Fruit fly (Drosophila melanogaster): ENCODE measurements around the gene sens-2.
A peak's percentile ranks its signal among the peaks of the same experiment; 100 is the strongest.

sens-2 gene

dm6 chr2L:6841349-6841748 is 19.6 kb downstream of the sens-2 start:
- TF ChIP-seq sens (GFP tag) (peak; percentile 98), CG3163 (GFP tag; optimal IDR thresholded peaks at IDR 0.05) (peak; percentile 28), Vsx1 (GFP tag; optimal IDR thresholded peaks at IDR 0.05) (peak; percentile 30), disco-r (GFP tag; optimal IDR thresholded peaks at IDR 0.05) (peak; percentile 41), CG10462 (GFP tag; optimal IDR thresholded peaks at IDR 0.05) (peak; percentile 64), CG8281 (tag; optimal IDR thresholded peaks at IDR 0.05) (peak; percentile 28), CG34376 (GFP tag; optimal IDR thresholded peaks at IDR 0.05) (no peak), CG7271 (tag; optimal IDR thresholded peaks at IDR 0.05) (peak; percentile 66), CG15011 (GFP tag; optimal IDR thresholded peaks at IDR 0.05) (peak; percentile 11), CG18764 (GFP tag; optimal IDR thresholded peaks at IDR 0.05) (peak; percentile 45), fu2 (GFP tag; optimal IDR thresholded peaks at IDR 0.05) (peak; percentile 10), CG2116 (GFP tag; optimal IDR thresholded peaks at IDR 0.05) (peak; percentile 8), Sin3A (optimal IDR thresholded peaks at IDR 0.05) (no peak), Side (GFP tag; optimal IDR thresholded peaks at IDR 0.05) (peak; percentile 70), CG10979 (tag; optimal IDR thresholded peaks at IDR 0.05) (peak; percentile 89), YL-1 (GFP tag; optimal IDR thresholded peaks at IDR 0.05) (no peak), kni (GFP tag; optimal IDR thresholded peaks at IDR 0.05) (peak; percentile 85), D19A (tag; optimal IDR thresholded peaks at IDR 0.05) (peak; percentile 78), CG9876 (GFP tag; optimal IDR thresholded peaks at IDR 0.05) (peak; percentile 48), lab (GFP tag; optimal IDR thresholded peaks at IDR 0.05) (peak; percentile 43), Bdp1 (GFP tag; optimal IDR thresholded peaks at IDR 0.05) (peak; percentile 53), CG11696 (GFP tag; IDR thresholded peaks at IDR 0.05) (peak; percentile 52; the same call in 1 of the 2 replicates), esg (GFP tag; conservative IDR thresholded peaks at IDR 0.05) (peak; percentile 58), Dad (GFP tag; optimal IDR thresholded peaks at IDR 0.05) (peak; percentile 64), NFAT (GFP tag; IDR thresholded peaks at IDR 0.05) (no peak), CG8290 (GFP tag; optimal IDR thresholded peaks at IDR 0.05) (peak; percentile 54), CG8290 (tag; optimal IDR thresholded peaks at IDR 0.05) (peak in 1 of 2 experiments; percentile 60), sc (optimal IDR thresholded peaks at IDR 0.05) (no peak), sc (GFP tag; optimal IDR thresholded peaks at IDR 0.05) (peak; percentile 73), CG14441 (GFP tag; IDR thresholded peaks at IDR 0.05) (peak; percentile 50; the same call in 1 of the 2 replicates), CG8944 (GFP tag; optimal IDR thresholded peaks at IDR 0.05) (peak; percentile 55), CG30431 (GFP tag; optimal IDR thresholded peaks at IDR 0.05) (peak; percentile 70), sim (GFP tag; IDR thresholded peaks at IDR 0.05) (peak; percentile 74), CG10147 (GFP tag; optimal IDR thresholded peaks at IDR 0.05) (no peak), Fer1 (GFP tag; optimal IDR thresholded peaks at IDR 0.05) (no peak), CG4424 (GFP tag; optimal IDR thresholded peaks at IDR 0.05) (peak; percentile 80), en (GFP tag; optimal IDR thresholded peaks at IDR 0.05) (peak; percentile 61), CG12219 (GFP tag; optimal IDR thresholded peaks at IDR 0.05) (peak; percentile 69), Awh (GFP tag; IDR thresholded peaks at IDR 0.05) (peak; percentile 83), Atf3 (GFP tag; optimal IDR thresholded peaks at IDR 0.05) (peak; percentile 61), lilli (GFP tag; optimal IDR thresholded peaks at IDR 0.05) (peak; percentile 25), CG2875 (GFP tag; optimal IDR thresholded peaks at IDR 0.05) (peak; percentile 66), CG17802 (tag; optimal IDR thresholded peaks at IDR 0.05) (peak; percentile 61), HHEX (GFP tag; optimal IDR thresholded peaks at IDR 0.05) (peak; percentile 46), CG4854 (GFP tag; optimal IDR thresholded peaks at IDR 0.05) (peak; percentile 46), CG7928 (GFP tag; optimal IDR thresholded peaks at IDR 0.05) (no peak), CG7786 (GFP tag; optimal IDR thresholded peaks at IDR 0.05) (peak; percentile 60), CG17568 (GFP tag; optimal IDR thresholded peaks at IDR 0.05) (peak; percentile 15), CG14050 (GFP tag; IDR thresholded peaks at IDR 0.05) (peak; percentile 40; the same call in 2 of the 3 replicates), bigmax (GFP tag; optimal IDR thresholded peaks at IDR 0.05) (no peak), MTF-1 (GFP tag; optimal IDR thresholded peaks at IDR 0.05; ENCODE audit: borderline replicate concordance) (peak; percentile 51), CG8359 (GFP tag; optimal IDR thresholded peaks at IDR 0.05; ENCODE audit: borderline replicate concordance) (peak; percentile 50)

All from whole organism, embryonic.